Worm (Caenorhabditis elegans) whole organism, L1 larva: ENCODE results near the gene srx-112.

Experiments used
- C04F5.9 ChIP-seq: sonication (generic microtip); optimal IDR thresholded peaks from 2 replicates; lab custom pipeline; 2016; ENCODE audit warnings: missing genetic modification characterization, missing compliant biosample characterization
- C16A3.4 ChIP-seq: fragments of 150-350 bp; optimal IDR thresholded peaks from 2 replicates; lab custom pipeline; 2014; ENCODE audit warnings: missing biosample characterization, missing genetic modification characterization
- ama-1 ChIP-seq: fragments of 150-350 bp; optimal IDR thresholded peaks from 2 replicates; lab custom pipeline; 2014
- ceh-63 ChIP-seq: fragments of 200-800 bp; sonication (Bioruptor generic); optimal IDR thresholded peaks from 2 replicates; lab custom pipeline; 2018; ENCODE audit warnings: mild to moderate bottlenecking, missing genetic modification characterization, missing compliant biosample characterization
- ceh-8 ChIP-seq: fragments of 200-800 bp; sonication (Bioruptor generic); optimal IDR thresholded peaks from 2 replicates; lab custom pipeline; 2018; ENCODE audit warnings: mild to moderate bottlenecking, missing genetic modification characterization, moderate library complexity, missing compliant biosample characterization
- ceh-82 ChIP-seq, 3 experiments: fragments of 150-350 bp in 1 of 3; sonication (generic microtip) in 2 of 3; optimal IDR thresholded peaks; 2 replicates each; lab custom pipeline; 2014 to 2017; ENCODE audit warnings: missing biosample characterization in 3 of 3, missing genetic modification characterization in 3 of 3
- ceh-88 ChIP-seq: fragments of 200-800 bp; sonication (Bioruptor generic); IDR thresholded peaks from 2 replicates; pipeline ENCODE4 v1.3.6; 2022; ENCODE audit warnings: missing genetic modification characterization, missing compliant biosample characterization
- ceh-90 ChIP-seq: sonication (generic microtip); optimal IDR thresholded peaks from 2 replicates; lab custom pipeline; 2016; ENCODE audit warnings: missing genetic modification characterization, missing compliant biosample characterization
- efl-1 ChIP-seq, 4 experiments: fragments of 150-350 bp; optimal IDR thresholded peaks in 3 of 4; peaks in 1 of 4; 1 replicate in 1 of 4; 2 replicates in 3 of 4; lab custom pipeline; 2014; ENCODE audit warnings: missing biosample characterization in 2 of 4, missing genetic modification characterization in 2 of 4, missing genetic modification reagents in 2 of 4
- egl-13 ChIP-seq: sonication (generic microtip); optimal IDR thresholded peaks from 2 replicates; lab custom pipeline; 2016; ENCODE audit warnings: missing genotype, missing genetic modification reagents, missing genetic modification characterization, missing compliant biosample characterization
- egl-27 ChIP-seq, 2 experiments: fragments of 150-350 bp in 1 of 2; sonication (generic microtip); optimal IDR thresholded peaks; 3 replicates each; lab custom pipeline; 2017 to 2018; ENCODE audit warnings: missing biosample characterization in 2 of 2, missing genetic modification characterization in 2 of 2, missing genetic modification reagents in 2 of 2
- elt-3 ChIP-seq, 6 experiments: fragments of 150-350 bp in 1 of 6; sonication (generic microtip); optimal IDR thresholded peaks; 2 replicates each; lab custom pipeline; 2017 to 2018; ENCODE audit warnings: missing biosample characterization in 6 of 6, missing genetic modification characterization in 6 of 6, inconsistent platforms in 1 of 6
- ets-5 ChIP-seq: fragments of 200-800 bp; sonication (Bioruptor generic); IDR thresholded peaks from 2 replicates; pipeline ENCODE4 v1.3.6; 2022; ENCODE audit warnings: missing genetic modification characterization, missing compliant biosample characterization
- fkh-10 ChIP-seq: sonication (generic microtip); optimal IDR thresholded peaks from 2 replicates; lab custom pipeline; 2017; ENCODE audit warnings: missing biosample characterization, missing genetic modification reagents, missing genetic modification characterization
- fkh-8 ChIP-seq: sonication (generic microtip); optimal IDR thresholded peaks from 2 replicates; lab custom pipeline; 2016; ENCODE audit warnings: mild to moderate bottlenecking, missing genetic modification characterization, missing compliant biosample characterization
- hpl-2 ChIP-seq: fragments of 150-350 bp; optimal IDR thresholded peaks from 2 replicates; lab custom pipeline; 2014; ENCODE audit warnings: missing biosample characterization, missing genetic modification reagents, missing genetic modification characterization
- isw-1 ChIP-seq: fragments of 200-800 bp; sonication (Bioruptor generic); IDR thresholded peaks from 2 replicates; pipeline ENCODE4 v1.3.6; 2022; ENCODE audit warnings: missing genetic modification characterization, missing compliant biosample characterization
- jun-1 ChIP-seq: fragments of 150-350 bp; optimal IDR thresholded peaks from 2 replicates; lab custom pipeline; 2014; ENCODE audit warnings: missing biosample characterization, missing genetic modification reagents, missing genetic modification characterization
- lin-15B ChIP-seq: fragments of 150-350 bp; sonication (generic microtip); optimal IDR thresholded peaks from 3 replicates; lab custom pipeline; 2014; ENCODE audit warnings: missing biosample characterization, missing genetic modification characterization
- lin-35 ChIP-seq, 2 experiments: fragments of 150-350 bp; optimal IDR thresholded peaks; 2 replicates each; lab custom pipeline; 2014; ENCODE audit warnings: missing biosample characterization in 2 of 2, missing genetic modification characterization in 2 of 2, missing genetic modification reagents in 2 of 2
- lsy-2 ChIP-seq, 2 experiments: fragments of 150-350 bp; optimal IDR thresholded peaks; 2 replicates each; lab custom pipeline; 2014; ENCODE audit warnings: missing biosample characterization in 2 of 2, missing genetic modification characterization in 2 of 2
- nhr-12 ChIP-seq: sonication (generic microtip); optimal IDR thresholded peaks from 2 replicates; lab custom pipeline; 2017; ENCODE audit warnings: missing biosample characterization, missing genetic modification characterization
- nhr-237 ChIP-seq: fragments of 150-350 bp; optimal IDR thresholded peaks from 2 replicates; lab custom pipeline; 2014; ENCODE audit warnings: missing biosample characterization, missing genetic modification characterization
- nhr-47 ChIP-seq: sonication (generic microtip); optimal IDR thresholded peaks from 2 replicates; lab custom pipeline; 2016; ENCODE audit warnings: mild to moderate bottlenecking, missing genetic modification characterization, moderate library complexity, missing compliant biosample characterization
- nhr-71 ChIP-seq: sonication (generic microtip); optimal IDR thresholded peaks from 2 replicates; lab custom pipeline; 2016; ENCODE audit warnings: mild to moderate bottlenecking, missing genetic modification characterization, moderate library complexity, missing compliant biosample characterization
- nhr-76 ChIP-seq: sonication (generic microtip); optimal IDR thresholded peaks from 2 replicates; lab custom pipeline; 2017; ENCODE audit warnings: missing biosample characterization, missing genetic modification characterization
- nhr-77 ChIP-seq: fragments of 150-350 bp; optimal IDR thresholded peaks from 2 replicates; lab custom pipeline; 2014; ENCODE audit warnings: missing biosample characterization, missing genetic modification characterization
- nhr-84 ChIP-seq: sonication (generic microtip); optimal IDR thresholded peaks from 2 replicates; lab custom pipeline; 2017; ENCODE audit warnings: missing biosample characterization, missing genetic modification characterization
- nhr-85 ChIP-seq: sonication (generic microtip); peaks from one replicate; lab custom pipeline; 2016; ENCODE audit warnings: missing genetic modification characterization, inconsistent platforms, missing compliant biosample characterization
- nhr-90 ChIP-seq: sonication (generic microtip); optimal IDR thresholded peaks from 2 replicates; lab custom pipeline; 2016; ENCODE audit warnings: mild to moderate bottlenecking, missing genetic modification characterization, missing compliant biosample characterization; ENCODE audit not compliant: poor library complexity
- sox-4 ChIP-seq: sonication (generic microtip); optimal IDR thresholded peaks from 2 replicates; lab custom pipeline; 2016; ENCODE audit warnings: missing genetic modification characterization, missing compliant biosample characterization
- sptf-1 ChIP-seq: fragments of 150-350 bp; optimal IDR thresholded peaks from 2 replicates; lab custom pipeline; 2014; ENCODE audit warnings: missing biosample characterization, missing genetic modification characterization
- unc-86 ChIP-seq: sonication (generic microtip); optimal IDR thresholded peaks from 2 replicates; lab custom pipeline; 2016; ENCODE audit warnings: missing genetic modification characterization, missing compliant biosample characterization
- unc-98 ChIP-seq: fragments of 200-800 bp; sonication (Bioruptor generic); IDR thresholded peaks from 2 replicates; pipeline ENCODE4 v1.3.6; 2022; ENCODE audit warnings: missing genetic modification characterization, missing compliant biosample characterization
- xbp-1 ChIP-seq: sonication (generic microtip); optimal IDR thresholded peaks from 2 replicates; lab custom pipeline; 2016; ENCODE audit warnings: missing genetic modification characterization, missing compliant biosample characterization
- ztf-4 ChIP-seq: fragments of 150-350 bp; optimal IDR thresholded peaks from 2 replicates; lab custom pipeline; 2014; ENCODE audit warnings: missing biosample characterization, missing genetic modification characterization

The srx-112 gene

ce11 chrII:3781238-3781637 lies 16.9 kb upstream of the srx-112 start:
- no peak for TF ChIP-seq efl-1 (optimal IDR thresholded peaks at IDR 0.05; lab: Kevin White, UChicago)
- peak in 1 of 2 experiments; percentile 67 for TF ChIP-seq efl-1 (GFP tag; optimal IDR thresholded peaks at IDR 0.05 in 1 of 2; lab: Kevin White, UChicago)
- no peak for TF ChIP-seq nhr-84
- TF ChIP-seq ztf-4: no peak

ce11 chrII:3779463-3779862 lies 15.1 kb upstream of the srx-112 start, which contains the start of gene T24E12.11:
TSS of gene T24E12.11 (minus strand) at chrII:3779563.
- TF ChIP-seq C16A3.4 (tag; lab: Kevin White, UChicago): no peak

- no peak for TF ChIP-seq C16A3.4 (tag; lab: Kevin White, UChicago)
- no peak for TF ChIP-seq unc-98 (GFP tag; lab: Robert Waterston, UW)
- peak; percentile 36 for TF ChIP-seq fkh-10 (GFP tag; lab: Kevin White, UChicago)
- TF ChIP-seq nhr-12 (tag; lab: Kevin White, UChicago): no peak
- peak; percentile 51 for TF ChIP-seq fkh-8
- no peak for TF ChIP-seq nhr-237 (tag; lab: Kevin White, UChicago)
- no peak for TF ChIP-seq nhr-77 (tag; lab: Kevin White, UChicago)
- TF ChIP-seq elt-3 (tag; optimal IDR thresholded peaks at IDR 0.05; lab: Kevin White, UChicago): no peak
- TF ChIP-seq ceh-90 (tag; lab: Kevin White, UChicago): no peak
- no peak for TF ChIP-seq ceh-82 (tag; optimal IDR thresholded peaks at IDR 0.05; lab: Kevin White, UChicago)
- peak; percentile 35 for TF ChIP-seq nhr-71 (tag; lab: Kevin White, UChicago)
- no peak for TF ChIP-seq lin-35 (GFP tag; optimal IDR thresholded peaks at IDR 0.05; lab: Kevin White, UChicago)
- TF ChIP-seq egl-27 (tag; optimal IDR thresholded peaks at IDR 0.05; lab: Kevin White, UChicago): no peak
- TF ChIP-seq nhr-76: no peak
- TF ChIP-seq nhr-90 (tag; lab: Kevin White, UChicago): no peak
- peak; percentile 79 for TF ChIP-seq ceh-8 (GFP tag; lab: Kevin White, UChicago)
- TF ChIP-seq nhr-47 (tag; lab: Kevin White, UChicago): peak; percentile 1
Measured at ce11 chrII:3777802-3778201, 13.4 kb upstream of the srx-112 start.

- TF ChIP-seq hpl-2 (GFP tag; lab: Kevin White, UChicago): no peak
- TF ChIP-seq unc-86 (tag; lab: Kevin White, UChicago): no peak
- no peak for TF ChIP-seq egl-13 (tag; lab: Kevin White, UChicago)
- no peak for TF ChIP-seq ceh-88 (GFP tag; lab: Robert Waterston, UW)
- no peak for TF ChIP-seq ceh-63 (GFP tag; lab: Kevin White, UChicago)
- TF ChIP-seq xbp-1 (tag; lab: Kevin White, UChicago): no peak
- no peak for TF ChIP-seq sptf-1 (tag; lab: Kevin White, UChicago)
- no peak for TF ChIP-seq sox-4 (tag; lab: Kevin White, UChicago)
- no peak for TF ChIP-seq ets-5 (GFP tag; lab: Robert Waterston, UW)
- TF ChIP-seq lin-15B: no peak
- TF ChIP-seq jun-1 (tag; lab: Kevin White, UChicago): no peak
- TF ChIP-seq lsy-2 (tag; optimal IDR thresholded peaks at IDR 0.05; lab: Kevin White, UChicago): no peak
- TF ChIP-seq C04F5.9: no peak
- TF ChIP-seq nhr-76: no peak
- no peak for TF ChIP-seq isw-1 (GFP tag; lab: Robert Waterston, UW)
Measured at ce11 chrII:3775719-3776118, 11.3 kb upstream of the srx-112 start, which contains the start of gene T24E12.3. TSS of gene T24E12.3 (plus strand) at chrII:3776019.

- no peak for TF ChIP-seq efl-1 (optimal IDR thresholded peaks at IDR 0.05; lab: Kevin White, UChicago)
- TF ChIP-seq efl-1 (GFP tag; optimal IDR thresholded peaks at IDR 0.05 in 1 of 2; lab: Kevin White, UChicago): peak in 1 of 2 experiments; percentile 15
- no peak for TF ChIP-seq nhr-85 (tag; lab: Kevin White, UChicago)
- TF ChIP-seq isw-1 (GFP tag; lab: Robert Waterston, UW): no peak
- no peak for TF ChIP-seq fkh-8
- TF ChIP-seq ama-1 (lab: Kevin White, UChicago): no peak
- no peak for TF ChIP-seq nhr-77 (tag; lab: Kevin White, UChicago)
- TF ChIP-seq, all 84 proteins: peak for 1
Measured at ce11 chrII:3773130-3773529, 8.7 kb upstream of the srx-112 start, which contains the start of gene T24E12.10. TSS of gene T24E12.10 (minus strand) at chrII:3773230.
